Fruit fly (Drosophila melanogaster) whole organism, wandering third instar larva: ENCODE results near the gene CG4743.
A peak's percentile ranks its signal among the peaks of the same experiment; 100 is the strongest.

Experiments
- Abd-B ChIP-seq: fragments of >200 bp; optimal IDR thresholded peaks from 2 replicates; lab custom pipeline; 2017; ENCODE audit warnings: missing biosample characterization, missing genetic modification characterization
- CG32264 ChIP-seq: fragments of 200-800 bp; sonication (Bioruptor generic); optimal IDR thresholded peaks from 2 replicates; lab custom pipeline; 2016; ENCODE audit warnings: missing biosample characterization, missing genetic modification characterization
- CG9705 ChIP-seq: fragments of 200-800 bp; sonication (Bioruptor generic); optimal IDR thresholded peaks from 2 replicates; lab custom pipeline; 2018; ENCODE audit warnings: missing biosample characterization, mild to moderate bottlenecking, missing genetic modification characterization
- CrebA ChIP-seq: fragments of 200-800 bp; sonication (Bioruptor generic); optimal IDR thresholded peaks from 2 replicates; lab custom pipeline; 2016; ENCODE audit warnings: missing biosample characterization, mild to moderate bottlenecking, missing genetic modification characterization, borderline replicate concordance
- Dfd ChIP-seq: fragments of >200 bp; optimal IDR thresholded peaks from 2 replicates; lab custom pipeline; 2017; ENCODE audit warnings: missing biosample characterization, missing genetic modification characterization
- Dif ChIP-seq: fragments of 200-275, 200-300 bp; sonication (Bioruptor generic); optimal IDR thresholded peaks from 2 replicates; lab custom pipeline; 2018; ENCODE audit warnings: missing biosample characterization, missing genetic modification characterization; ENCODE audit not compliant: partially characterized antibody
- GATAd ChIP-seq: sonication (Bioruptor generic); optimal IDR thresholded peaks from 2 replicates; lab custom pipeline; 2016; ENCODE audit warnings: missing biosample characterization, missing genetic modification characterization
- HLH106 ChIP-seq: fragments of 200-800 bp; optimal IDR thresholded peaks from 3 replicates; lab custom pipeline; 2019; ENCODE audit warnings: missing biosample characterization, mild to moderate bottlenecking, missing genetic modification characterization, moderate library complexity
- Hnf4 ChIP-seq: fragments of 200-800 bp; sonication (Bioruptor generic); optimal IDR thresholded peaks from 2 replicates; lab custom pipeline; 2016; ENCODE audit warnings: missing biosample characterization, mild to moderate bottlenecking, missing genetic modification characterization
- Hr78 ChIP-seq: fragments of >200 bp; optimal IDR thresholded peaks from 2 replicates; lab custom pipeline; 2017; ENCODE audit warnings: missing biosample characterization, missing genetic modification characterization
- Hr83 ChIP-seq: fragments of 200-300 bp; sonication (Bioruptor generic); optimal IDR thresholded peaks from 2 replicates; lab custom pipeline; 2016; ENCODE audit warnings: missing biosample characterization, mild to moderate bottlenecking, missing genetic modification characterization, moderate library complexity; ENCODE audit not compliant: poor library complexity, severe bottlenecking
- Jra ChIP-seq: sonication (Bioruptor generic); optimal IDR thresholded peaks from 2 replicates; lab custom pipeline; 2016; ENCODE audit warnings: missing biosample characterization, missing genetic modification characterization
- Mio ChIP-seq: sonication (Bioruptor generic); optimal IDR thresholded peaks from 2 replicates; lab custom pipeline; 2016; ENCODE audit warnings: missing biosample characterization, missing genetic modification characterization
- Myc ChIP-seq: fragments of >200 bp; optimal IDR thresholded peaks from 2 replicates; lab custom pipeline; 2017
- N ChIP-seq: fragments of >200 bp; optimal IDR thresholded peaks from 2 replicates; lab custom pipeline; 2018; ENCODE audit warnings: missing biosample characterization, missing external identifiers, missing genetic modification characterization
- OdsH ChIP-seq: fragments of 200-800 bp; sonication (Bioruptor generic); optimal IDR thresholded peaks from 2 replicates; lab custom pipeline; 2016; ENCODE audit warnings: missing biosample characterization, mild to moderate bottlenecking, missing genetic modification characterization
- Rel ChIP-seq, 2 experiments: fragments of 200-800 bp; sonication (Bioruptor generic) in 1 of 2; optimal IDR thresholded peaks; 2 replicates in 1 of 2; 3 replicates in 1 of 2; lab custom pipeline; 2016 to 2019; ENCODE audit warnings: mild to moderate bottlenecking in 2 of 2, missing biosample characterization in 2 of 2, missing genetic modification characterization in 2 of 2, moderate library complexity in 1 of 2
- Sp1 ChIP-seq: fragments of 200-800 bp; sonication (Bioruptor generic); optimal IDR thresholded peaks from 3 replicates; lab custom pipeline; 2019; ENCODE audit warnings: missing biosample characterization, mild to moderate bottlenecking, missing genetic modification characterization, moderate library complexity
- Vsx2 ChIP-seq: fragments of 200-300, 225-300 bp; sonication (Bioruptor generic); optimal IDR thresholded peaks from 2 replicates; lab custom pipeline; 2018; ENCODE audit warnings: missing biosample characterization, missing genetic modification characterization; ENCODE audit not compliant: partially characterized antibody
- br ChIP-seq: fragments of 200-800 bp; sonication (Bioruptor generic); optimal IDR thresholded peaks from 2 replicates; lab custom pipeline; 2016; ENCODE audit warnings: missing biosample characterization, missing genetic modification characterization
- brk ChIP-seq: fragments of 200-800 bp; sonication (Bioruptor generic); optimal IDR thresholded peaks from 2 replicates; lab custom pipeline; 2016; ENCODE audit warnings: missing biosample characterization, mild to moderate bottlenecking, missing genetic modification characterization
- dl ChIP-seq, 2 experiments: fragments of 175-275, 200-275 bp in 1 of 2; fragments of 200-275 bp in 1 of 2; sonication (Bioruptor generic); optimal IDR thresholded peaks; lab custom pipeline; 2018; ENCODE audit warnings: mild to moderate bottlenecking in 2 of 2, missing biosample characterization in 2 of 2, missing genetic modification characterization in 2 of 2, moderate library complexity in 2 of 2; ENCODE audit not compliant: partially characterized antibody in 2 of 2, insufficient read depth in 1 of 2
- dmrt93B ChIP-seq: fragments of 200-800 bp; sonication (Bioruptor generic); optimal IDR thresholded peaks from 2 replicates; lab custom pipeline; 2018; ENCODE audit warnings: missing biosample characterization, mild to moderate bottlenecking, missing genetic modification characterization
- dsf ChIP-seq: sonication (Bioruptor generic); optimal IDR thresholded peaks from 2 replicates; lab custom pipeline; 2016; ENCODE audit warnings: missing biosample characterization, missing genetic modification characterization, borderline replicate concordance
- ey ChIP-seq: fragments of 200-800 bp; sonication (Bioruptor generic); optimal IDR thresholded peaks from 2 replicates; lab custom pipeline; 2016; ENCODE audit warnings: missing biosample characterization, missing genetic modification characterization
- foxo ChIP-seq, 2 experiments: fragments of 200-800 bp; sonication (Bioruptor generic); optimal IDR thresholded peaks; 2 replicates in 1 of 2; 3 replicates in 1 of 2; lab custom pipeline; 2016 to 2017; ENCODE audit warnings: missing biosample characterization in 2 of 2, missing genetic modification characterization in 2 of 2
- fru ChIP-seq: fragments of 200-800 bp; sonication (Bioruptor generic); optimal IDR thresholded peaks from 3 replicates; lab custom pipeline; 2016; ENCODE audit warnings: missing biosample characterization, mild to moderate bottlenecking, missing genetic modification characterization
- h ChIP-seq: fragments of 200-800 bp; sonication (Bioruptor generic); optimal IDR thresholded peaks from 3 replicates; lab custom pipeline; 2016; ENCODE audit warnings: missing biosample characterization, mild to moderate bottlenecking, missing genetic modification characterization
- jim ChIP-seq: fragments of 175-275, 200-325 bp; sonication (Bioruptor generic); optimal IDR thresholded peaks from 2 replicates; lab custom pipeline; 2016; ENCODE audit warnings: missing biosample characterization, mild to moderate bottlenecking, missing genetic modification characterization
- lola ChIP-seq: fragments of >200 bp; optimal IDR thresholded peaks from 2 replicates; lab custom pipeline; 2017; ENCODE audit warnings: missing biosample characterization, missing genetic modification characterization
- pan ChIP-seq: fragments of >200 bp; optimal IDR thresholded peaks from 2 replicates; lab custom pipeline; 2017
- psq ChIP-seq: fragments of 200-800 bp; sonication (Bioruptor generic); optimal IDR thresholded peaks from 3 replicates; lab custom pipeline; 2017; ENCODE audit warnings: missing biosample characterization, mild to moderate bottlenecking, missing genetic modification characterization, moderate library complexity
- rgr ChIP-seq: fragments of 200-800 bp; sonication (Bioruptor generic); optimal IDR thresholded peaks from 3 replicates; lab custom pipeline; 2016; ENCODE audit warnings: missing biosample characterization, mild to moderate bottlenecking, missing genetic modification characterization
- sage ChIP-seq: fragments of 200-800 bp; sonication (Bioruptor generic); optimal IDR thresholded peaks from 2 replicates; lab custom pipeline; 2016; ENCODE audit warnings: missing biosample characterization, mild to moderate bottlenecking, missing genetic modification characterization
- sv ChIP-seq: fragments of 200-800 bp; sonication (Bioruptor generic); optimal IDR thresholded peaks from 3 replicates; lab custom pipeline; 2016; ENCODE audit warnings: missing biosample characterization, missing genetic modification characterization
- tai ChIP-seq: sonication (Bioruptor generic); optimal IDR thresholded peaks from 2 replicates; lab custom pipeline; 2016; ENCODE audit warnings: missing biosample characterization, missing genetic modification characterization
- usp ChIP-seq: fragments of >200 bp; optimal IDR thresholded peaks from 2 replicates; lab custom pipeline; 2017; ENCODE audit warnings: missing biosample characterization, missing genetic modification characterization
- woc ChIP-seq: sonication (Bioruptor generic); optimal IDR thresholded peaks from 2 replicates; lab custom pipeline; 2016; ENCODE audit warnings: missing biosample characterization, mild to moderate bottlenecking, missing genetic modification characterization

CG4743 gene

dm6 chr3R:25680528-25680927 is at the start of gene CG4743, which contains the start of gene Idh3g:
TSS of gene CG4743 (minus strand) at chr3R:25680550.
TSS of gene Idh3g (plus strand) at chr3R:25680845.
- TF ChIP-seq Dfd (GFP tag; lab: Kevin White, UChicago) = no peak
- TF ChIP-seq tai (GFP tag; lab: Kevin White, UChicago) = no peak
- no peak for TF ChIP-seq jim (GFP tag; lab: Kevin White, UChicago)
- peak; percentile 96 for TF ChIP-seq OdsH (GFP tag; lab: Kevin White, UChicago)
- TF ChIP-seq GATAd = peak; percentile 83
- TF ChIP-seq lola (GFP tag; lab: Kevin White, UChicago) = no peak
- no peak for TF ChIP-seq CG32264 (GFP tag; lab: Kevin White, UChicago)
- peak; percentile 85 for TF ChIP-seq Jra
- TF ChIP-seq brk = peak; percentile 93
- no peak for TF ChIP-seq usp
- TF ChIP-seq Rel (GFP tag; optimal IDR thresholded peaks at IDR 0.05; lab: Kevin White, UChicago) = no peak
- TF ChIP-seq Rel (tag; optimal IDR thresholded peaks at IDR 0.05; lab: Kevin White, UChicago) = peak; percentile 91
- TF ChIP-seq Mio (GFP tag; lab: Kevin White, UChicago) = peak; percentile 13
- TF ChIP-seq CrebA (GFP tag; lab: Kevin White, UChicago) = no peak
- TF ChIP-seq dl (GFP tag; optimal IDR thresholded peaks at IDR 0.05; lab: Kevin White, UChicago; ENCODE audit: insufficient read depth in 1 of 2, partially characterized antibody in 2 of 2) = no peak
- peak; percentile 93 for TF ChIP-seq psq (GFP tag; lab: Kevin White, UChicago)
- TF ChIP-seq dmrt93B (GFP tag; lab: Kevin White, UChicago) = peak; percentile 85
- TF ChIP-seq Dif (GFP tag; lab: Kevin White, UChicago) = no peak
- peak; percentile 90 for TF ChIP-seq br (GFP tag; lab: Kevin White, UChicago)
- TF ChIP-seq dsf (GFP tag; lab: Kevin White, UChicago) = peak; percentile 86
- TF ChIP-seq N (GFP tag; lab: Kevin White, UChicago) = no peak
- peak; percentile 95 for TF ChIP-seq h (GFP tag; lab: Kevin White, UChicago)
- TF ChIP-seq Hr83 (GFP tag; lab: Kevin White, UChicago) = no peak
- TF ChIP-seq foxo (GFP tag; optimal IDR thresholded peaks at IDR 0.05; lab: Kevin White, UChicago) = peak in 1 of 2 experiments; percentile 97
- TF ChIP-seq CG9705 = peak; percentile 96
- no peak for TF ChIP-seq Hr78 (GFP tag; lab: Kevin White, UChicago)
- no peak for TF ChIP-seq Myc (lab: Kevin White, UChicago)
- TF ChIP-seq sage (GFP tag; lab: Kevin White, UChicago) = peak; percentile 93
- peak; percentile 97 for TF ChIP-seq rgr (GFP tag; lab: Kevin White, UChicago)
- peak; percentile 94 for TF ChIP-seq Hnf4 (GFP tag; lab: Kevin White, UChicago)
- no peak for TF ChIP-seq pan (lab: Kevin White, UChicago)
- TF ChIP-seq Vsx2 (GFP tag; lab: Kevin White, UChicago) = no peak
- TF ChIP-seq ey (GFP tag; lab: Kevin White, UChicago) = peak; percentile 87
- TF ChIP-seq Abd-B (GFP tag; lab: Kevin White, UChicago) = no peak
- TF ChIP-seq fru (GFP tag; lab: Kevin White, UChicago) = peak; percentile 91
- TF ChIP-seq woc (GFP tag; lab: Kevin White, UChicago) = peak; percentile 85
- peak; percentile 98 for TF ChIP-seq Sp1 (GFP tag; lab: Kevin White, UChicago)
- peak; percentile 91 for TF ChIP-seq sv
- TF ChIP-seq HLH106 (tag; lab: Kevin White, UChicago) = peak; percentile 98

dm6 chr3R:25723795-25724194 is 43.4 kb upstream of the CG4743 start:
- no peak for TF ChIP-seq Jra
- no peak for TF ChIP-seq dsf (GFP tag; lab: Kevin White, UChicago)
- TF ChIP-seq Sp1 (GFP tag; lab: Kevin White, UChicago) = no peak
- TF ChIP-seq Vsx2 (GFP tag; lab: Kevin White, UChicago) = no peak
- no peak for TF ChIP-seq woc (GFP tag; lab: Kevin White, UChicago)
- no peak for TF ChIP-seq CrebA (GFP tag; lab: Kevin White, UChicago)
- TF ChIP-seq h (GFP tag; lab: Kevin White, UChicago) = no peak
